Fruit fly (Drosophila melanogaster) whole organism, embryonic: ENCODE data around the gene TTLL6B.

Experiments
- Atf6 ChIP-seq: fragments of 200-800 bp; sonication (Bioruptor generic); IDR thresholded peaks from 2 replicates; pipeline ENCODE4 v1.3.6; 2022; ENCODE audit warnings: missing biosample characterization, missing genetic modification characterization
- Awh ChIP-seq: fragments of 200-800 bp; sonication (Bioruptor generic); IDR thresholded peaks from 2 replicates; pipeline ENCODE4, ENCODE4 v1.3.6; 2022; ENCODE audit warnings: missing biosample characterization, missing genetic modification characterization
- CG10462 ChIP-seq: fragments of 200-800 bp; sonication (Bioruptor generic); optimal IDR thresholded peaks from 2 replicates; lab custom pipeline; 2016; ENCODE audit warnings: missing biosample characterization, missing genetic modification characterization
- CG12155 ChIP-seq: fragments of 200-800 bp; sonication (Bioruptor generic); optimal IDR thresholded peaks from 3 replicates; lab custom pipeline; 2016; ENCODE audit warnings: missing biosample characterization, missing genetic modification characterization
- CG12236 ChIP-seq: fragments of 200-800 bp; sonication (Bioruptor generic); optimal IDR thresholded peaks from 2 replicates; lab custom pipeline; 2016; ENCODE audit warnings: missing biosample characterization, missing genetic modification characterization
- CG13894 ChIP-seq: fragments of 200-800 bp; sonication (Bioruptor generic); optimal IDR thresholded peaks from 3 replicates; lab custom pipeline; 2018; ENCODE audit warnings: missing biosample characterization, mild to moderate bottlenecking, missing genetic modification characterization, moderate library complexity
- CG14860 ChIP-seq: fragments of 200-800 bp; sonication (Bioruptor generic); IDR thresholded peaks from 3 replicates; pipeline ENCODE4 v1.3.6; 2022; ENCODE audit warnings: missing biosample characterization, missing genetic modification characterization; ENCODE audit not compliant: partially characterized antibody
- CG16779 ChIP-seq: fragments of 200-800 bp; sonication (Bioruptor generic); IDR thresholded peaks from 2 replicates; pipeline ENCODE4 v1.3.6; 2022; ENCODE audit warnings: missing biosample characterization, missing genetic modification characterization
- CG3847 ChIP-seq: fragments of 200-800 bp; sonication (Bioruptor generic); IDR thresholded peaks from 2 replicates; pipeline ENCODE4 v1.3.6; 2022; ENCODE audit warnings: missing biosample characterization, missing genetic modification characterization
- CG4404 ChIP-seq: fragments of 200-800 bp; sonication (Bioruptor generic); IDR thresholded peaks from 2 replicates; pipeline ENCODE4 v1.3.6; 2022; ENCODE audit warnings: missing biosample characterization, missing genetic modification characterization
- CG4730 ChIP-seq: fragments of 200-800 bp; sonication (Bioruptor generic); IDR thresholded peaks from 2 replicates; pipeline ENCODE4 v1.3.6; 2022; ENCODE audit warnings: missing biosample characterization, missing genetic modification characterization
- CG6175 ChIP-seq: fragments of 200-800 bp; sonication (Bioruptor generic); IDR thresholded peaks from 3 replicates; pipeline ENCODE4 v1.3.6; 2022; ENCODE audit warnings: missing biosample characterization, missing genetic modification characterization
- CG6254 ChIP-seq: fragments of 200-800 bp; sonication (Bioruptor generic); optimal IDR thresholded peaks from 3 replicates; lab custom pipeline; 2017; ENCODE audit warnings: mild to moderate bottlenecking, missing biosample characterization, missing genetic modification reagents, missing genetic modification characterization
- CG6683 ChIP-seq: fragments of 200-800 bp; sonication (Bioruptor generic); optimal IDR thresholded peaks from 2 replicates; lab custom pipeline; 2017; ENCODE audit warnings: missing biosample characterization, mild to moderate bottlenecking, missing genetic modification characterization, missing genetic modification reagents
- CG7786 ChIP-seq: fragments of 200-800 bp; sonication (Bioruptor generic); optimal IDR thresholded peaks from 2 replicates; lab custom pipeline; 2016; ENCODE audit warnings: missing biosample characterization, missing genetic modification characterization
- CG8089 ChIP-seq: fragments of 200-800 bp; sonication (Bioruptor generic); optimal IDR thresholded peaks from 3 replicates; lab custom pipeline; 2016; ENCODE audit warnings: missing biosample characterization, missing genetic modification characterization
- E2f1 ChIP-seq: fragments of 200-800 bp; sonication (Bioruptor generic); IDR thresholded peaks from 2 replicates; pipeline ENCODE4 v1.3.6; 2022; ENCODE audit warnings: missing biosample characterization, missing genetic modification characterization
- HHEX ChIP-seq: fragments of 200-800 bp; sonication (Bioruptor generic); optimal IDR thresholded peaks from 3 replicates; lab custom pipeline; 2017; ENCODE audit warnings: missing biosample characterization, mild to moderate bottlenecking, missing genetic modification characterization, missing genetic modification reagents
- HLH4C ChIP-seq: fragments of 200-800 bp; sonication (Bioruptor generic); IDR thresholded peaks from 3 replicates; pipeline ENCODE4 v1.3.6; 2022; ENCODE audit warnings: missing biosample characterization, missing genetic modification characterization; ENCODE audit not compliant: partially characterized antibody
- Hey ChIP-seq: fragments of 200-800 bp; sonication (Bioruptor generic); optimal IDR thresholded peaks from 3 replicates; lab custom pipeline; 2018; ENCODE audit warnings: missing biosample characterization, mild to moderate bottlenecking, missing genetic modification characterization
- Hmr ChIP-seq: fragments of 200-800 bp; sonication (Bioruptor generic); optimal IDR thresholded peaks from 3 replicates; lab custom pipeline; 2017; ENCODE audit warnings: mild to moderate bottlenecking, missing biosample characterization, missing genetic modification reagents, missing genetic modification characterization
- Hmx ChIP-seq: fragments of 200-800 bp; sonication (Bioruptor generic); optimal IDR thresholded peaks from 2 replicates; lab custom pipeline; 2016; ENCODE audit warnings: missing biosample characterization, missing genetic modification characterization
- Meics ChIP-seq: fragments of 200-800 bp; sonication (Bioruptor generic); optimal IDR thresholded peaks from 2 replicates; lab custom pipeline; 2017; ENCODE audit warnings: missing biosample characterization, mild to moderate bottlenecking, missing genetic modification characterization
- Pdp1 ChIP-seq, 2 experiments: fragments of 200-800 bp; sonication (Bioruptor generic); optimal IDR thresholded peaks; 3 replicates each; lab custom pipeline; 2016; ENCODE audit warnings: missing biosample characterization in 2 of 2, missing genetic modification characterization in 2 of 2, mild to moderate bottlenecking in 1 of 2, moderate library complexity in 1 of 2
- Poxn ChIP-seq: fragments of 200-800 bp; sonication (Bioruptor generic); IDR thresholded peaks from 2 replicates; pipeline ENCODE4 v1.3.6; 2022; ENCODE audit warnings: missing biosample characterization, missing genetic modification characterization
- TFAM ChIP-seq: fragments of 200-800 bp; sonication (Bioruptor generic); optimal IDR thresholded peaks from 2 replicates; lab custom pipeline; 2017; ENCODE audit warnings: missing biosample characterization, missing genetic modification characterization, inconsistent platforms
- Vsx1 ChIP-seq: fragments of 200-800 bp; sonication (Bioruptor generic); optimal IDR thresholded peaks from 2 replicates; lab custom pipeline; 2017; ENCODE audit warnings: missing biosample characterization, mild to moderate bottlenecking, missing genetic modification characterization, missing genetic modification reagents
- al ChIP-seq: fragments of 200-800 bp; sonication (Bioruptor generic); IDR thresholded peaks from 2 replicates; pipeline ENCODE4 v1.3.6; 2022; ENCODE audit warnings: missing biosample characterization, missing genetic modification characterization
- aop ChIP-seq: fragments of 200-800 bp; sonication (Bioruptor generic); IDR thresholded peaks from 2 replicates; pipeline ENCODE4 v1.3.6; 2022; ENCODE audit warnings: missing biosample characterization, missing genetic modification characterization
- bsh ChIP-seq, 2 experiments: fragments of 200-800 bp; sonication (Bioruptor generic); optimal IDR thresholded peaks; 2 replicates each; lab custom pipeline; 2017 to 2018; ENCODE audit warnings: mild to moderate bottlenecking in 2 of 2, missing biosample characterization in 2 of 2, missing genetic modification characterization in 2 of 2, moderate library complexity in 1 of 2
- chif ChIP-seq, 2 experiments: fragments of 200-800 bp; sonication (Bioruptor generic); optimal IDR thresholded peaks; 3 replicates each; lab custom pipeline; 2016; ENCODE audit warnings: missing biosample characterization in 2 of 2, missing genetic modification characterization in 2 of 2
- crc ChIP-seq: fragments of 200-800 bp; sonication (Bioruptor generic); optimal IDR thresholded peaks from 2 replicates; lab custom pipeline; 2016; ENCODE audit warnings: missing biosample characterization, missing genetic modification characterization
- esg ChIP-seq: fragments of 200-800 bp; sonication (Bioruptor generic); conservative IDR thresholded peaks from 2 replicates; pipeline ENCODE4 v1.3.6; 2022; ENCODE audit warnings: missing biosample characterization, missing genetic modification characterization
- fd64A ChIP-seq: fragments of 200-800 bp; sonication (Bioruptor generic); optimal IDR thresholded peaks from 3 replicates; lab custom pipeline; 2018; ENCODE audit warnings: missing biosample characterization, mild to moderate bottlenecking, missing genetic modification characterization
- fru ChIP-seq: fragments of >200 bp; optimal IDR thresholded peaks from 2 replicates; lab custom pipeline; 2017
- ind ChIP-seq: fragments of 200-800 bp; sonication (Bioruptor generic); optimal IDR thresholded peaks from 3 replicates; lab custom pipeline; 2016; ENCODE audit warnings: missing biosample characterization, missing genetic modification characterization
- jumu ChIP-seq: fragments of 200-800 bp; sonication (Bioruptor generic); optimal IDR thresholded peaks from 3 replicates; lab custom pipeline; 2016; ENCODE audit warnings: missing biosample characterization, missing genetic modification characterization
- ken ChIP-seq: fragments of 200-800 bp; sonication (Bioruptor generic); IDR thresholded peaks from 3 replicates; pipeline ENCODE4 v1.3.6; 2022; ENCODE audit warnings: missing biosample characterization, missing genetic modification characterization
- lab ChIP-seq: fragments of 200-800 bp; sonication (Bioruptor generic); optimal IDR thresholded peaks from 3 replicates; lab custom pipeline; 2017; ENCODE audit warnings: missing biosample characterization, missing genetic modification characterization, mild to moderate bottlenecking, moderate library complexity, missing genetic modification reagents
- nau ChIP-seq: fragments of 200-800 bp; sonication (Bioruptor generic); optimal IDR thresholded peaks from 3 replicates; lab custom pipeline; 2017; ENCODE audit warnings: missing biosample characterization, mild to moderate bottlenecking, missing genetic modification characterization, missing genetic modification reagents
- nerfin-2 ChIP-seq: fragments of 200-800 bp; sonication (Bioruptor generic); IDR thresholded peaks from 2 replicates; pipeline ENCODE4 v1.3.6; 2022; ENCODE audit warnings: missing biosample characterization, missing genetic modification characterization; ENCODE audit not compliant: partially characterized antibody
- peb ChIP-seq: fragments of 200-800 bp; sonication (Bioruptor generic); IDR thresholded peaks from 2 replicates; pipeline ENCODE4 v1.3.6; 2022; ENCODE audit warnings: missing biosample characterization, missing genetic modification characterization
- run ChIP-seq: fragments of 200-800 bp; sonication (Bioruptor generic); optimal IDR thresholded peaks from 3 replicates; lab custom pipeline; 2018; ENCODE audit warnings: missing biosample characterization, mild to moderate bottlenecking, missing genetic modification characterization
- sisA ChIP-seq: fragments of 200-800 bp; sonication (Bioruptor generic); IDR thresholded peaks from 2 replicates; pipeline ENCODE4 v1.3.6; 2022; ENCODE audit warnings: missing biosample characterization, missing genetic modification characterization
- sug ChIP-seq: fragments of 200-800 bp; optimal IDR thresholded peaks from 2 replicates; lab custom pipeline; 2019; ENCODE audit warnings: missing biosample characterization, mild to moderate bottlenecking, missing genetic modification characterization, moderate library complexity
- toy ChIP-seq: fragments of 200-800 bp; sonication (Bioruptor generic); IDR thresholded peaks from 2 replicates; pipeline ENCODE4 v1.3.6; 2022; ENCODE audit warnings: missing biosample characterization, missing genetic modification characterization
- ttk ChIP-seq: fragments of 200-800 bp; sonication (Bioruptor generic); IDR thresholded peaks from 2 replicates; pipeline ENCODE4 v2.1.2; 2022; ENCODE audit warnings: missing biosample characterization, missing genetic modification characterization
- usp ChIP-seq: fragments of >200 bp; optimal IDR thresholded peaks from 2 replicates; lab custom pipeline; 2017; ENCODE audit warnings: missing biosample characterization, missing genetic modification characterization
- wdn ChIP-seq: fragments of 200-800 bp; sonication (Bioruptor generic); IDR thresholded peaks from 2 replicates; pipeline ENCODE4 v1.3.6; 2022; ENCODE audit warnings: missing biosample characterization, missing genetic modification characterization

The TTLL6B gene

DNA sequence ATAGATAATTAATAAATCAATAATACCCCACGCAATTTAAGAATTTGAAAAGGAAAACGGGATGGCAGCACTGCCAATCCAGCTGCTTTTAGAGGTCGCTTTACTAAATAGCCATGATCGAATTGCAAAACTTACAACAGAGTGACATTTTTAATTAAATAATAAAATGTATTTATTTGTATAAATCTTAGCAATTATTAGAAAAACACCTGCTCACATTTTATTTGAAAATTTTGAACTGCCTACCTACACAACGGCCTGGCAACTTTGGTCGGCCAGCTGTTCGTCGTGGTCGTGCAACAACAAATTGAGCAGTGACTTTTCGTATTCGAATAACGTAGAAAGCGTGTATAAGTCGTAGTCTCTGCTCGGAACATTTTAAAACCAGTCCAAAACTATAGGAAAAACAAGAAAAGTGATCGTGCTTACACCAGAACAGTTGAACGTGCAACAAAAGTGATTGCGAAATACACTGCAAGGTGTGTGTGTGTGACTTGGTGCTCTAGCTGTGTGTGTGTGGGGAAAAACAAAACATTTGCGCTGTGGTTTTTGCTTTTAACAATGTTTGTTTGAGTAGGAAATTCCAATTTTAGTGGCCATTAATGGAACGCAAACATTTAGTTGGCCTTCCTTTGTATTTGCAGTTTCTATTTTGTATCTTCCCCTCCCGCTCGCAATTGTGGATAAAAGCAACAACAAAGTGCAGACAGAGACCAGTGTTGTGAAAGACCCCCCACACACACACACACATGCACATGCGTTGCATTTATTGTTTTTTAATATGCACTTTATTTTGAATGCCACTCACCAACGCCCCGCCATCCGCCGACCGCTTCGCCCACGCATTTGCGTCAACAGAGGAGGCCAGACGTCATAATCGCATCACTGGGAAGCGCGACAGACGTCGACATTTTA lies 24.0 kb upstream of the TTLL6B start, which contains the start of gene CG5938:
CG5938 (plus strand) TSS at position 262 of the 915 bp plus-strand sequence.
- TF ChIP-seq jumu (GFP tag; lab: Kevin White, UChicago) (no peak), Vsx1 (GFP tag; lab: Kevin White, UChicago) (no peak), wdn (GFP tag; lab: Robert Waterston, UW) (no peak), run (tag; lab: Kevin White, UChicago) (no peak), al (no peak), CG3847 (GFP tag; lab: Robert Waterston, UW) (peak; percentile 44), bsh (GFP tag; optimal IDR thresholded peaks at IDR 0.05; lab: Kevin White, UChicago) (peak in 1 of 2 experiments; percentile 23), Awh (GFP tag; lab: Robert Waterston, UW) (no peak), peb (no peak), esg (GFP tag; lab: Robert Waterston, UW) (0 out of 2 replicates have a peak, but pooled peaks have one; percentile 23), Hmx (GFP tag; lab: Kevin White, UChicago) (no peak), aop (GFP tag; lab: Robert Waterston, UW) (no peak), usp (no peak), CG4404 (GFP tag; lab: Robert Waterston, UW) (no peak), CG6683 (GFP tag; lab: Kevin White, UChicago) (no peak), sug (tag; lab: Kevin White, UChicago) (peak; percentile 49), CG16779 (GFP tag; lab: Robert Waterston, UW) (no peak), Pdp1 (GFP tag; optimal IDR thresholded peaks at IDR 0.05; lab: Kevin White, UChicago) (peak in 1 of 2 experiments; percentile 77), sisA (GFP tag; lab: Robert Waterston, UW) (no peak), fru (lab: Kevin White, UChicago) (no peak), Hey (tag; lab: Kevin White, UChicago) (no peak), CG6254 (GFP tag; lab: Kevin White, UChicago) (no peak), CG14860 (GFP tag; lab: Robert Waterston, UW) (no peak), fd64A (GFP tag; lab: Kevin White, UChicago) (no peak), CG12236 (GFP tag; lab: Kevin White, UChicago) (no peak), CG4730 (GFP tag; lab: Robert Waterston, UW) (no peak), CG13894 (tag; lab: Kevin White, UChicago) (peak; percentile 13), CG6175 (no peak), CG8089 (GFP tag; lab: Kevin White, UChicago) (no peak), CG7786 (GFP tag; lab: Kevin White, UChicago) (no peak), ttk (GFP tag; lab: Robert Waterston, UW) (0 out of 2 replicates have a peak, but pooled peaks have one; percentile 25), Atf6 (GFP tag; lab: Robert Waterston, UW) (no peak; the same call in 1 of the 2 replicates), lab (GFP tag; lab: Kevin White, UChicago) (peak; percentile 46), nerfin-2 (GFP tag; lab: Robert Waterston, UW) (no peak), ind (GFP tag; lab: Kevin White, UChicago) (peak; percentile 14), CG10462 (no peak), HLH4C (GFP tag; lab: Robert Waterston, UW) (no peak), TFAM (GFP tag; lab: Kevin White, UChicago) (no peak), Hmr (GFP tag; lab: Kevin White, UChicago) (no peak), toy (no peak), HHEX (peak; percentile 0), nau (GFP tag; lab: Kevin White, UChicago) (no peak), E2f1 (GFP tag; lab: Robert Waterston, UW) (no peak), Meics (GFP tag; lab: Kevin White, UChicago) (peak; percentile 30), ken (GFP tag; lab: Robert Waterston, UW) (0 out of 3 replicates have a peak, but pooled peaks have one; percentile 13), chif (GFP tag; optimal IDR thresholded peaks at IDR 0.05; lab: Kevin White, UChicago) (no peak), crc (GFP tag; lab: Kevin White, UChicago) (no peak), CG12155 (GFP tag; lab: Kevin White, UChicago) (peak; percentile 6), Poxn (GFP tag; lab: Robert Waterston, UW) (no peak)
